Worm (Caenorhabditis elegans) whole organism, L4 larva: ENCODE measurements around the gene col-179.
A peak's percentile ranks its signal among the peaks of the same experiment; 100 is the strongest.

Experiments
- Y75B8A.6 ChIP-seq: fragments of 200-800 bp; sonication (Bioruptor generic); IDR thresholded peaks from 2 replicates; pipeline ENCODE4 v1.3.6; 2022; ENCODE audit warnings: missing genetic modification reagents, missing genetic modification characterization, missing compliant biosample characterization
- dmd-9 ChIP-seq: fragments of 200-800 bp; sonication (Bioruptor generic); IDR thresholded peaks from 2 replicates; pipeline ENCODE4 v1.3.6; 2022; ENCODE audit warnings: missing genetic modification reagents, missing genetic modification characterization, missing compliant biosample characterization
- dpl-1 ChIP-seq: fragments of 150-350 bp; optimal IDR thresholded peaks from 2 replicates; lab custom pipeline; 2014; ENCODE audit warnings: missing biosample characterization, missing genetic modification reagents, missing genetic modification characterization
- nhr-48 ChIP-seq: sonication (generic microtip); optimal IDR thresholded peaks from 2 replicates; lab custom pipeline; 2016; ENCODE audit warnings: mild to moderate bottlenecking, missing genetic modification characterization, missing compliant biosample characterization
- php-3 ChIP-seq: fragments of 200-800 bp; sonication (Bioruptor generic); IDR thresholded peaks from 2 replicates; pipeline ENCODE4 v1.3.6; 2022; ENCODE audit warnings: missing genetic modification reagents, missing genetic modification characterization, missing compliant biosample characterization
- pqm-1 ChIP-seq: sonication (generic microtip); optimal IDR thresholded peaks from 2 replicates; lab custom pipeline; 2017; ENCODE audit warnings: missing biosample characterization, missing genetic modification characterization

col-179 gene

ce11 chrX:11251928-11252327 is 50.7 kb downstream of the col-179 start (continued):
- no peak for TF ChIP-seq dmd-9 (GFP tag; lab: Robert Waterston, UW)
- TF ChIP-seq nhr-48 = no peak
- no peak for TF ChIP-seq dpl-1 (GFP tag; lab: Kevin White, UChicago)
- no peak for TF ChIP-seq Y75B8A.6 (GFP tag; lab: Robert Waterston, UW)
- 0 out of 2 replicates have a peak, but pooled peaks have one; percentile 23 for TF ChIP-seq php-3 (GFP tag; lab: Robert Waterston, UW)
- TF ChIP-seq pqm-1 (tag; lab: Kevin White, UChicago) = peak; percentile 82
